Fruit fly (Drosophila melanogaster) whole organism, embryonic: ENCODE measurements around the gene eIF3l.

Experiments
- Abd-B ChIP-seq: fragments of 200-800 bp; sonication (Bioruptor generic); optimal IDR thresholded peaks from 2 replicates; lab custom pipeline; 2018; ENCODE audit warnings: missing biosample characterization, mild to moderate bottlenecking, missing genetic modification characterization, moderate library complexity
- Atf3 ChIP-seq: fragments of 200-800 bp; sonication (Bioruptor generic); optimal IDR thresholded peaks from 3 replicates; lab custom pipeline; 2016; ENCODE audit warnings: missing biosample characterization, missing genetic modification characterization
- Atf6 ChIP-seq: fragments of 200-800 bp; sonication (Bioruptor generic); IDR thresholded peaks from 2 replicates; pipeline ENCODE4 v1.3.6; 2022; ENCODE audit warnings: missing biosample characterization, missing genetic modification characterization
- Awh ChIP-seq: fragments of 200-800 bp; sonication (Bioruptor generic); IDR thresholded peaks from 2 replicates; pipeline ENCODE4, ENCODE4 v1.3.6; 2022; ENCODE audit warnings: missing biosample characterization, missing genetic modification characterization
- CG10147 ChIP-seq: fragments of 200-800 bp; sonication (Bioruptor generic); optimal IDR thresholded peaks from 2 replicates; lab custom pipeline; 2019; ENCODE audit warnings: missing biosample characterization, mild to moderate bottlenecking, missing genetic modification characterization, moderate library complexity
- CG10366 ChIP-seq: fragments of 200-800 bp; sonication (Bioruptor generic); IDR thresholded peaks from 2 replicates; pipeline ENCODE4 v1.3.6; 2022; ENCODE audit warnings: missing biosample characterization, missing genetic modification characterization
- CG11093 ChIP-seq: fragments of 200-800 bp; sonication (Bioruptor generic); IDR thresholded peaks from 3 replicates; pipeline ENCODE4 v1.3.6; 2022; ENCODE audit warnings: missing biosample characterization, missing genetic modification characterization
- CG13894 ChIP-seq: fragments of 200-800 bp; sonication (Bioruptor generic); optimal IDR thresholded peaks from 3 replicates; lab custom pipeline; 2018; ENCODE audit warnings: missing biosample characterization, mild to moderate bottlenecking, missing genetic modification characterization, moderate library complexity
- CG15696 ChIP-seq: fragments of 200-800 bp; sonication (Bioruptor generic); optimal IDR thresholded peaks from 2 replicates; lab custom pipeline; 2019; ENCODE audit warnings: missing biosample characterization, mild to moderate bottlenecking, missing genetic modification characterization, moderate library complexity
- CG18476 ChIP-seq: fragments of 200-800 bp; sonication (Bioruptor generic); optimal IDR thresholded peaks from 2 replicates; lab custom pipeline; 2016; ENCODE audit warnings: missing biosample characterization, mild to moderate bottlenecking, missing genetic modification characterization
- CG2116 ChIP-seq: fragments of 200-800 bp; sonication (Bioruptor generic); optimal IDR thresholded peaks from 3 replicates; lab custom pipeline; 2018; ENCODE audit warnings: missing biosample characterization, mild to moderate bottlenecking, missing genetic modification characterization
- CG2202 ChIP-seq: fragments of 200-800 bp; sonication (Bioruptor generic); optimal IDR thresholded peaks from 2 replicates; lab custom pipeline; 2018; ENCODE audit warnings: missing biosample characterization, mild to moderate bottlenecking, missing genetic modification characterization
- CG3281 ChIP-seq: fragments of 200-800 bp; sonication (Bioruptor generic); optimal IDR thresholded peaks from 3 replicates; lab custom pipeline; 2017; ENCODE audit warnings: missing biosample characterization, mild to moderate bottlenecking, missing genetic modification characterization
- CG3726 ChIP-seq: fragments of 200-800 bp; sonication (Bioruptor generic); IDR thresholded peaks from 3 replicates; pipeline ENCODE4, ENCODE4 v1.3.6; 2022; ENCODE audit warnings: missing biosample characterization, missing genetic modification characterization
- CG4282 ChIP-seq: fragments of 200-800 bp; sonication (Bioruptor generic); optimal IDR thresholded peaks from 2 replicates; lab custom pipeline; 2016; ENCODE audit warnings: missing biosample characterization, missing genetic modification characterization
- CG4404 ChIP-seq: fragments of 200-800 bp; sonication (Bioruptor generic); IDR thresholded peaks from 2 replicates; pipeline ENCODE4 v1.3.6; 2022; ENCODE audit warnings: missing biosample characterization, missing genetic modification characterization
- CG5245 ChIP-seq: fragments of 200-800 bp; sonication (Bioruptor generic); optimal IDR thresholded peaks from 3 replicates; lab custom pipeline; 2016; ENCODE audit warnings: missing biosample characterization, missing genetic modification characterization
- CG6813 ChIP-seq: fragments of 200-800 bp; sonication (Bioruptor generic); optimal IDR thresholded peaks from 2 replicates; lab custom pipeline; 2017; ENCODE audit warnings: missing biosample characterization, missing genetic modification characterization, mild to moderate bottlenecking, moderate library complexity, missing genetic modification reagents
- CG7556 ChIP-seq: fragments of 200-800 bp; sonication (Bioruptor generic); optimal IDR thresholded peaks from 2 replicates; lab custom pipeline; 2017; ENCODE audit warnings: missing biosample characterization, mild to moderate bottlenecking, missing genetic modification characterization
- D19A ChIP-seq: fragments of 200-800 bp; optimal IDR thresholded peaks from 3 replicates; lab custom pipeline; 2019; ENCODE audit warnings: missing biosample characterization, mild to moderate bottlenecking, missing genetic modification characterization, moderate library complexity
- Doc3 ChIP-seq: fragments of 200-800 bp; sonication (Bioruptor generic); IDR thresholded peaks from 3 replicates; pipeline ENCODE4 v1.3.6; 2022; ENCODE audit warnings: missing biosample characterization, missing genetic modification characterization; ENCODE audit not compliant: partially characterized antibody
- E2f1 ChIP-seq: fragments of 200-800 bp; sonication (Bioruptor generic); IDR thresholded peaks from 2 replicates; pipeline ENCODE4 v1.3.6; 2022; ENCODE audit warnings: missing biosample characterization, missing genetic modification characterization
- Elba2 ChIP-seq: fragments of 200-800 bp; sonication (Bioruptor generic); optimal IDR thresholded peaks from 3 replicates; lab custom pipeline; 2016; ENCODE audit warnings: missing biosample characterization, missing genetic modification characterization
- HLH3B ChIP-seq: fragments of 200-800 bp; sonication (Bioruptor generic); IDR thresholded peaks from 2 replicates; pipeline ENCODE4 v1.3.6; 2022; ENCODE audit warnings: missing biosample characterization, missing genetic modification characterization
- HmgZ ChIP-seq: fragments of 200-800 bp; sonication (Bioruptor generic); optimal IDR thresholded peaks from 2 replicates; lab custom pipeline; 2018; ENCODE audit warnings: missing biosample characterization, mild to moderate bottlenecking, missing genetic modification characterization
- Hsf ChIP-seq: fragments of 200-800 bp; sonication (Bioruptor generic); optimal IDR thresholded peaks from 3 replicates; lab custom pipeline; 2016; ENCODE audit warnings: missing biosample characterization, missing genetic modification characterization
- Lhr ChIP-seq: fragments of 200-800 bp; sonication (Bioruptor generic); optimal IDR thresholded peaks from 3 replicates; lab custom pipeline; 2017; ENCODE audit warnings: mild to moderate bottlenecking, missing biosample characterization, missing genetic modification reagents, missing genetic modification characterization
- Nf-YB ChIP-seq: fragments of 200-800 bp; sonication (Bioruptor generic); optimal IDR thresholded peaks from 3 replicates; lab custom pipeline; 2019; ENCODE audit warnings: missing biosample characterization, mild to moderate bottlenecking, missing genetic modification characterization, moderate library complexity
- Poxn ChIP-seq: fragments of 200-800 bp; sonication (Bioruptor generic); IDR thresholded peaks from 2 replicates; pipeline ENCODE4 v1.3.6; 2022; ENCODE audit warnings: missing biosample characterization, missing genetic modification characterization
- Sry-β ChIP-seq: fragments of 200-800 bp; sonication (Bioruptor generic); optimal IDR thresholded peaks from 2 replicates; lab custom pipeline; 2018; ENCODE audit warnings: missing biosample characterization, mild to moderate bottlenecking, missing genetic modification characterization, moderate library complexity
- TFAM ChIP-seq: fragments of 200-800 bp; sonication (Bioruptor generic); optimal IDR thresholded peaks from 2 replicates; lab custom pipeline; 2017; ENCODE audit warnings: missing biosample characterization, missing genetic modification characterization, inconsistent platforms
- chn ChIP-seq: fragments of 200-800 bp; sonication (Bioruptor generic); optimal IDR thresholded peaks from 2 replicates; lab custom pipeline; 2016; ENCODE audit warnings: missing biosample characterization, missing genetic modification characterization
- dati ChIP-seq: fragments of 200-800 bp; sonication (Bioruptor generic); IDR thresholded peaks from 2 replicates; pipeline ENCODE4 v1.3.6; 2022; ENCODE audit warnings: missing biosample characterization, missing genetic modification characterization
- disco-r ChIP-seq: fragments of 200-800 bp; sonication (Bioruptor generic); optimal IDR thresholded peaks from 2 replicates; lab custom pipeline; 2016; ENCODE audit warnings: missing biosample characterization, missing genetic modification characterization
- dysf ChIP-seq: fragments of 200-800 bp; sonication (Bioruptor generic); IDR thresholded peaks from 3 replicates; pipeline ENCODE4 v1.3.6; 2022; ENCODE audit warnings: missing biosample characterization, missing genetic modification characterization
- eve ChIP-seq, 2 experiments: fragments of >200 bp; optimal IDR thresholded peaks; 2 replicates each; lab custom pipeline; 2017; ENCODE audit warnings: missing biosample characterization in 2 of 2, missing genetic modification characterization in 2 of 2
- her ChIP-seq: fragments of 200-800 bp; sonication (Bioruptor generic); optimal IDR thresholded peaks from 2 replicates; lab custom pipeline; 2016; ENCODE audit warnings: missing biosample characterization, missing genetic modification characterization
- ind ChIP-seq: fragments of 200-800 bp; sonication (Bioruptor generic); optimal IDR thresholded peaks from 3 replicates; lab custom pipeline; 2016; ENCODE audit warnings: missing biosample characterization, missing genetic modification characterization
- kay ChIP-seq: fragments of 200-800 bp; sonication (Bioruptor generic); optimal IDR thresholded peaks from 2 replicates; lab custom pipeline; 2016; ENCODE audit warnings: missing biosample characterization, missing genetic modification characterization
- lmd ChIP-seq: fragments of 200-800 bp; sonication (Bioruptor generic); IDR thresholded peaks from 2 replicates; pipeline ENCODE4 v1.3.6; 2022; ENCODE audit warnings: missing biosample characterization, missing genetic modification characterization
- mld ChIP-seq: fragments of 200-800 bp; sonication (Bioruptor generic); IDR thresholded peaks from 3 replicates; pipeline ENCODE4 v1.3.6; 2022; ENCODE audit warnings: missing biosample characterization, missing genetic modification characterization; ENCODE audit not compliant: partially characterized antibody
- pan ChIP-seq, 4 experiments: fragments of >200 bp in 3 of 4; fragments of 200-800 bp in 1 of 4; sonication (Bioruptor generic) in 1 of 4; optimal IDR thresholded peaks in 3 of 4; IDR thresholded peaks in 1 of 4; 2 replicates each; pipeline versions ENCODE4 v1.3.6 to Lab custom; 2017 to 2022; ENCODE audit warnings: missing biosample characterization in 2 of 4, missing genetic modification characterization in 2 of 4, mixed read lengths in 1 of 4
- pfk ChIP-seq: fragments of 200-800 bp; sonication (Bioruptor generic); optimal IDR thresholded peaks from 2 replicates; lab custom pipeline; 2018; ENCODE audit warnings: missing biosample characterization, mild to moderate bottlenecking, missing genetic modification characterization, moderate library complexity
- pho ChIP-seq: fragments of 200-800 bp; sonication (Bioruptor generic); optimal IDR thresholded peaks from 2 replicates; lab custom pipeline; 2016; ENCODE audit warnings: missing biosample characterization, missing genetic modification characterization
- prd ChIP-seq, 3 experiments: fragments of >200 bp in 2 of 3; fragments of 200-800 bp in 1 of 3; sonication (Bioruptor generic) in 1 of 3; optimal IDR thresholded peaks in 2 of 3; IDR thresholded peaks in 1 of 3; 2 replicates in 2 of 3; 3 replicates in 1 of 3; pipeline versions ENCODE4 v1.3.6 to Lab custom; 2017 to 2022; ENCODE audit warnings: missing biosample characterization in 1 of 3, missing genetic modification characterization in 1 of 3
- ranshi ChIP-seq: fragments of 200-800 bp; sonication (Bioruptor generic); IDR thresholded peaks from 2 replicates; pipeline ENCODE4 v1.3.6; 2022; ENCODE audit warnings: missing biosample characterization, missing genetic modification characterization
- run ChIP-seq: fragments of 200-800 bp; sonication (Bioruptor generic); optimal IDR thresholded peaks from 3 replicates; lab custom pipeline; 2018; ENCODE audit warnings: missing biosample characterization, mild to moderate bottlenecking, missing genetic modification characterization
- slbo ChIP-seq: fragments of 200-800 bp; sonication (Bioruptor generic); IDR thresholded peaks from 2 replicates; pipeline ENCODE4 v1.3.6; 2022; ENCODE audit warnings: missing biosample characterization, missing genetic modification characterization
- slou ChIP-seq: fragments of 200-800 bp; sonication (Bioruptor generic); optimal IDR thresholded peaks from 3 replicates; lab custom pipeline; 2016; ENCODE audit warnings: missing biosample characterization, missing genetic modification characterization
- tap ChIP-seq: fragments of 200-800 bp; optimal IDR thresholded peaks from 3 replicates; lab custom pipeline; 2019; ENCODE audit warnings: missing biosample characterization, mild to moderate bottlenecking, missing genetic modification characterization, moderate library complexity

Gene eIF3l

DNA sequence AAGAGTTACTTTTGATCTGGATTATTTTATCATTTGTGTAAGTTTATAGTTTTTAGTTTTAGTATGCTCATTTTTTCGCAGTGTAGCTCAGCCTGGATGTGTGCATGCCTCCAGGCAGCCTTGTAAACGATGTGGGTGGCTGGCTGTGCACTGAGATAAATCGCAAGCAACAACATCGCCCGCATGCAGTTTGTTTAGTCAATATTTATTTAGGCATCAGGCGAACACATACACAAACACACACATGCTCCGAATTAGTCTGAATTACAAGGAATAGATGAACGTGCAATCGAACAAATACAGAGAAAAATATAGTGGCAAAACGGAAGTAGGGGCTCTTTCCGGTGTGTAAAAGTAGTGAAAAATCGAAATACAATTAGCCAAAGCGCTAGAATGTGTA, 17.2 kb upstream of the eIF3l start (continued):
- TF ChIP-seq Elba2 (GFP tag; lab: Kevin White, UChicago): no peak
- no peak for TF ChIP-seq mld (GFP tag; lab: Robert Waterston, UW)
- TF ChIP-seq run (tag; lab: Kevin White, UChicago): no peak
- 0 out of 2 replicates have a peak, but pooled peaks have one; percentile 6 for TF ChIP-seq E2f1
- no peak for TF ChIP-seq Atf3
- no peak for TF ChIP-seq dati (GFP tag; lab: Robert Waterston, UW)
- TF ChIP-seq Doc3 (GFP tag; lab: Robert Waterston, UW): no peak
- TF ChIP-seq disco-r (GFP tag; lab: Kevin White, UChicago): no peak
- no peak for TF ChIP-seq Awh (GFP tag; lab: Robert Waterston, UW)
- no peak for TF ChIP-seq CG15696
- TF ChIP-seq pho (GFP tag; lab: Kevin White, UChicago): no peak
- TF ChIP-seq dysf (GFP tag; lab: Robert Waterston, UW): 0 out of 3 replicates have a peak, but pooled peaks have one; percentile 20
- TF ChIP-seq CG4282 (GFP tag; lab: Kevin White, UChicago): no peak
- no peak for TF ChIP-seq eve (GFP tag; optimal IDR thresholded peaks at IDR 0.05; lab: Kevin White, UChicago)
- TF ChIP-seq HmgZ: no peak
- no peak for TF ChIP-seq prd (optimal IDR thresholded peaks at IDR 0.05; lab: Kevin White, UChicago)
- TF ChIP-seq prd (GFP tag; IDR thresholded peaks at IDR 0.05; lab: Robert Waterston, UW): 0 out of 3 replicates have a peak, but pooled peaks have one; percentile 22
- TF ChIP-seq CG6813 (GFP tag; lab: Kevin White, UChicago): no peak
- TF ChIP-seq CG3281 (GFP tag; lab: Kevin White, UChicago): no peak
- no peak for TF ChIP-seq CG3726 (GFP tag; lab: Robert Waterston, UW)
- TF ChIP-seq Atf6 (GFP tag; lab: Robert Waterston, UW): no peak
- TF ChIP-seq kay (GFP tag; lab: Kevin White, UChicago): no peak
- no peak for TF ChIP-seq ind
- no peak for TF ChIP-seq chn (GFP tag; lab: Kevin White, UChicago)
- TF ChIP-seq CG5245 (GFP tag; lab: Kevin White, UChicago): no peak
- no peak for TF ChIP-seq CG11093 (GFP tag; lab: Robert Waterston, UW)
- TF ChIP-seq Poxn (GFP tag; lab: Robert Waterston, UW): no peak
- TF ChIP-seq Hsf (GFP tag; lab: Kevin White, UChicago): no peak
- TF ChIP-seq Lhr (GFP tag; lab: Kevin White, UChicago): no peak
- TF ChIP-seq slou (GFP tag; lab: Kevin White, UChicago): no peak
- TF ChIP-seq Sry-β: no peak
- TF ChIP-seq Abd-B: no peak
- TF ChIP-seq CG13894 (tag; lab: Kevin White, UChicago): no peak
- no peak for TF ChIP-seq tap (tag; lab: Kevin White, UChicago)
- 0 out of 2 replicates have a peak, but pooled peaks have one; percentile 15 for TF ChIP-seq lmd (GFP tag; lab: Robert Waterston, UW)
- no peak for TF ChIP-seq pfk (GFP tag; lab: Kevin White, UChicago)
- TF ChIP-seq D19A (tag; lab: Kevin White, UChicago): no peak
- TF ChIP-seq CG7556 (GFP tag; lab: Kevin White, UChicago): peak; percentile 31
- no peak for TF ChIP-seq CG2202 (tag; lab: Kevin White, UChicago)
- no peak for TF ChIP-seq CG18476 (GFP tag; lab: Kevin White, UChicago)
- no peak for TF ChIP-seq Nf-YB (GFP tag; lab: Kevin White, UChicago)
- TF ChIP-seq pan (optimal IDR thresholded peaks at IDR 0.05; lab: Kevin White, UChicago): no peak
- no peak for TF ChIP-seq pan (GFP tag; optimal IDR thresholded peaks at IDR 0.05 in 1 of 2, IDR thresholded peaks at IDR 0.05 in 1 of 2)
- TF ChIP-seq ranshi (GFP tag; lab: Robert Waterston, UW): no peak
- TF ChIP-seq HLH3B (GFP tag; lab: Robert Waterston, UW): 0 out of 2 replicates have a peak, but pooled peaks have one; percentile 44
- TF ChIP-seq her: no peak
- no peak for TF ChIP-seq CG2116
- TF ChIP-seq CG4404 (GFP tag; lab: Robert Waterston, UW): no peak
- no peak for TF ChIP-seq CG10366 (GFP tag; lab: Robert Waterston, UW)
- TF ChIP-seq CG10147 (GFP tag; lab: Kevin White, UChicago): no peak
- TF ChIP-seq slbo (GFP tag; lab: Robert Waterston, UW): 0 out of 2 replicates have a peak, but pooled peaks have one; percentile 18
- TF ChIP-seq TFAM (GFP tag; lab: Kevin White, UChicago): no peak
